Worm (Caenorhabditis elegans): ENCODE data around the gene soc-2.

- TF ChIP-seq madf-10 (tag; optimal IDR thresholded peaks at IDR 0.05) (no peak), atf-7 (tag; optimal IDR thresholded peaks at IDR 0.05) (peak; percentile 41), nfya-1 (tag; optimal IDR thresholded peaks at IDR 0.05; ENCODE audit: borderline replicate concordance, insufficient read depth) (no peak)
Measured at ce11 chrIV:5086961-5087326, 65.3 kb downstream of the soc-2 start.

Measured in whole organism, young adult.